Worm (Caenorhabditis elegans) whole organism, early embryonic: Measurements from ENCODE around the gene bath-20.

ENCODE experiments used
- B0310.2 ChIP-seq: sonication (generic microtip); optimal IDR thresholded peaks from 2 replicates; lab custom pipeline; 2016; ENCODE audit warnings: mild to moderate bottlenecking, missing genetic modification characterization, missing compliant biosample characterization
- F13C5.2 ChIP-seq: sonication (generic microtip); optimal IDR thresholded peaks from 2 replicates; lab custom pipeline; 2017; ENCODE audit warnings: mild to moderate bottlenecking, missing genetic modification characterization, inconsistent platforms, missing compliant biosample characterization
- ama-1 ChIP-seq: fragments of 150-350 bp; optimal IDR thresholded peaks from 2 replicates; lab custom pipeline; 2014
- ceh-13 ChIP-seq: fragments of 200-800 bp; sonication (Bioruptor generic); optimal IDR thresholded peaks from 2 replicates; lab custom pipeline; 2018; ENCODE audit warnings: mild to moderate bottlenecking, missing genetic modification characterization, missing compliant biosample characterization
- ceh-36 ChIP-seq: sonication (generic microtip); optimal IDR thresholded peaks from 2 replicates; lab custom pipeline; 2016; ENCODE audit warnings: missing genetic modification characterization, inconsistent platforms, missing compliant biosample characterization
- ets-7 ChIP-seq: sonication (generic microtip); optimal IDR thresholded peaks from 2 replicates; lab custom pipeline; 2016; ENCODE audit warnings: missing genotype, missing genetic modification characterization, missing compliant biosample characterization
- flt-1 ChIP-seq: fragments of 200-800 bp; sonication (Bioruptor generic); IDR thresholded peaks from 2 replicates; pipeline ENCODE4 v1.3.6; 2022; ENCODE audit warnings: missing genetic modification characterization, missing compliant biosample characterization
- hmbx-1 ChIP-seq: sonication (generic microtip); optimal IDR thresholded peaks from 2 replicates; lab custom pipeline; 2016; ENCODE audit warnings: mild to moderate bottlenecking, missing genetic modification characterization, missing compliant biosample characterization
- hmg-4 ChIP-seq: fragments of 200-800 bp; sonication (Bioruptor generic); optimal IDR thresholded peaks from 2 replicates; lab custom pipeline; 2018; ENCODE audit warnings: mild to moderate bottlenecking, missing genetic modification characterization, missing compliant biosample characterization
- pes-1 ChIP-seq: fragments of 200-800 bp; sonication (Bioruptor generic); IDR thresholded peaks from 2 replicates; pipeline ENCODE4 v1.3.6; 2022; ENCODE audit warnings: missing genetic modification reagents, missing genetic modification characterization, missing compliant biosample characterization
- scrt-1 ChIP-seq: fragments of 200-800 bp; sonication (Bioruptor generic); IDR thresholded peaks from 2 replicates; pipeline ENCODE4 v1.3.6; 2022; ENCODE audit warnings: missing genetic modification characterization, missing compliant biosample characterization
- sea-1 ChIP-seq: fragments of 200-800 bp; sonication (Bioruptor generic); conservative IDR thresholded peaks from 2 replicates; pipeline ENCODE4 v1.3.6; 2022; ENCODE audit warnings: missing genetic modification characterization, missing compliant biosample characterization
- tra-4 ChIP-seq: sonication (generic microtip); optimal IDR thresholded peaks from 2 replicates; lab custom pipeline; 2017; ENCODE audit warnings: missing genetic modification characterization, missing compliant biosample characterization

ce11 chrII:2013856-2014255 lies 28.5 kb downstream of the bath-20 start:
- no peak for TF ChIP-seq ama-1
- no peak for TF ChIP-seq ceh-13 (GFP tag; lab: Kevin White, UChicago)
- no peak for TF ChIP-seq sea-1 (GFP tag; lab: Robert Waterston, UW)
- TF ChIP-seq flt-1 = no peak
- no peak for TF ChIP-seq pes-1 (GFP tag; lab: Robert Waterston, UW)
- TF ChIP-seq hmbx-1 = no peak
- no peak for TF ChIP-seq hmg-4 (GFP tag; lab: Kevin White, UChicago)
- no peak for TF ChIP-seq ceh-36 (tag; lab: Kevin White, UChicago)
- no peak for TF ChIP-seq tra-4 (tag; lab: Kevin White, UChicago)
- TF ChIP-seq F13C5.2 (tag; lab: Kevin White, UChicago) = no peak
- TF ChIP-seq ets-7 = no peak
- no peak for TF ChIP-seq B0310.2
- no peak for TF ChIP-seq scrt-1 (GFP tag; lab: Robert Waterston, UW)
